Worm (Caenorhabditis elegans) whole organism, L4 larva: ENCODE data around the gene msp-152.

Experiments
- ZK546.5 ChIP-seq, 2 experiments: sonication (generic microtip); optimal IDR thresholded peaks; 2 replicates each; lab custom pipeline; 2017; ENCODE audit warnings: missing biosample characterization in 2 of 2, missing genetic modification characterization in 2 of 2
- ceh-28 ChIP-seq: fragments of 150-350 bp; optimal IDR thresholded peaks from 2 replicates; lab custom pipeline; 2014; ENCODE audit warnings: missing biosample characterization, missing genetic modification reagents, missing genetic modification characterization
- ceh-82 ChIP-seq: sonication (generic microtip); optimal IDR thresholded peaks from 2 replicates; lab custom pipeline; 2017; ENCODE audit warnings: missing biosample characterization, missing genetic modification characterization
- ces-1 ChIP-seq: fragments of 150-350 bp; sonication (generic microtip); optimal IDR thresholded peaks from 4 replicates; lab custom pipeline; 2014; ENCODE audit warnings: missing biosample characterization, missing genetic modification reagents, missing genetic modification characterization
- egl-27 ChIP-seq: sonication (generic microtip); optimal IDR thresholded peaks from 3 replicates; lab custom pipeline; 2017; ENCODE audit warnings: missing biosample characterization, missing genetic modification reagents, missing genetic modification characterization
- hlh-30 ChIP-seq: sonication (generic microtip); optimal IDR thresholded peaks from 2 replicates; lab custom pipeline; 2017; ENCODE audit warnings: antibody characterized with exemption, mild to moderate bottlenecking, missing genetic modification characterization, missing compliant biosample characterization; ENCODE audit not compliant: insufficient read depth
- lin-13 ChIP-seq: fragments of 150-350 bp; optimal IDR thresholded peaks from 2 replicates; lab custom pipeline; 2014; ENCODE audit warnings: missing biosample characterization, missing genetic modification reagents, missing genetic modification characterization
- lir-3 ChIP-seq: sonication (generic microtip); optimal IDR thresholded peaks from 2 replicates; lab custom pipeline; 2016; ENCODE audit warnings: mild to moderate bottlenecking, missing genetic modification characterization, missing compliant biosample characterization
- mep-1 ChIP-seq: fragments of 150-350 bp; sonication (generic microtip); optimal IDR thresholded peaks from 3 replicates; lab custom pipeline; 2014; ENCODE audit warnings: missing biosample characterization, missing genetic modification characterization
- nhr-11 ChIP-seq: fragments of 150-350 bp; optimal IDR thresholded peaks from 2 replicates; lab custom pipeline; 2014; ENCODE audit warnings: missing biosample characterization, missing genetic modification characterization
- nhr-28 ChIP-seq: fragments of 150-350 bp; optimal IDR thresholded peaks from 2 replicates; lab custom pipeline; 2014; ENCODE audit warnings: missing biosample characterization, missing genetic modification characterization
- pqm-1 ChIP-seq: sonication (generic microtip); optimal IDR thresholded peaks from 2 replicates; lab custom pipeline; 2017; ENCODE audit warnings: missing biosample characterization, missing genetic modification characterization
- sdz-12 ChIP-seq: fragments of 200-800 bp; sonication (Bioruptor generic); optimal IDR thresholded peaks from 2 replicates; lab custom pipeline; 2018; ENCODE audit warnings: mild to moderate bottlenecking, missing genetic modification characterization, missing compliant biosample characterization
- snpc-4 ChIP-seq: fragments of 150-350 bp; optimal IDR thresholded peaks from 2 replicates; lab custom pipeline; 2014; ENCODE audit warnings: missing biosample characterization, missing genetic modification characterization

DNA sequence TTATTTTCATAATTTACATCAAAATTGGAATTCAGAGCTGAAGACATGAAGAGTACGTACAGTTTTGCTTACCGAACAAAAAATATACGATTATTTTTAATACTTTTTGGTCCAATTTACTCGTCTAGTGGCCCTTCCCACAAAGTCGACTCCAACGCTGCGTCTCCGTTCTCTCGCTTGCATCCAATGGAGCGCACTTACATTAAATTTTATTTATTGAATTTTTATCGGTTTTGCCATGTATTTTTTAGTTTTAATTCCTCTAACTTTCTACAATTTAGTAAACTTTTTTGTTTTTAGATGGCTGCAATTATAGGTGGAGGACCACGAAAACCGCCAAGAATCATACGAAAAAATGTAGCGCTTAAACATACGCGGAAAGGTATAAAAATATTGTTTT is 2.7 kb downstream of the msp-152 start, which contains the start of gene ZK546.5:
- TF ChIP-seq lir-3 (tag; lab: Kevin White, UChicago) (no peak), nhr-28 (tag; lab: Kevin White, UChicago) (no peak), hlh-30 (tag; lab: Kevin White, UChicago) (no peak), nhr-11 (tag; lab: Kevin White, UChicago) (no peak), pqm-1 (tag; lab: Kevin White, UChicago) (no peak), ces-1 (GFP tag; lab: Kevin White, UChicago) (no peak), mep-1 (no peak), ceh-82 (no peak), lin-13 (GFP tag; lab: Kevin White, UChicago) (no peak), ceh-28 (tag; lab: Kevin White, UChicago) (no peak), snpc-4 (tag; lab: Kevin White, UChicago) (no peak), egl-27 (tag; lab: Kevin White, UChicago) (no peak), sdz-12 (GFP tag; lab: Kevin White, UChicago) (no peak), ZK546.5 (tag; optimal IDR thresholded peaks at IDR 0.05; lab: Kevin White, UChicago) (no peak)
